Worm (Caenorhabditis elegans): ENCODE results near the gene mib-1.

The mib-1 gene

DNA sequence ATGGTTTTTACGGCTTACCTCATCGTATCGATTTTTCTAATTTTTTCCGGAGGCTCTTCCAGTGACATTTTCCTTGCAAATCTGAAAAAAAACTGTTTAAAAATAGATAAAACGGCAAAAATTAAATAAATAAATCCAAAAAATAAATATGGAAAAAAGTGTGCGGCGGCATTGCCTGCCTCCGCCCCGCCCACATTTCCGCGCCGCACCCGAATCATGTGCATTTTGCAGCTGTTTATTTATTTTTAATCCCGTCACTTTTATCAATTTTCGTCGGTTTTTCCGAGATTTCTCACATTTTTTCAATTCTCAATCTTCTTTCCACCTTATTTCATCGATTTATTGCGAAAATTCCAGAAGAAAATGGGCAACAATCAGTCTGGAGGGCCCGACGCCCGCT, 53.7 kb downstream of the mib-1 start, which contains the start of the genes Y47D3A.14 and aakb-2 (continued):
- TF ChIP-seq elt-1 (tag; optimal IDR thresholded peaks at IDR 0.05; ENCODE audit: borderline replicate concordance, insufficient read depth) (no peak), flh-1 (GFP tag; optimal IDR thresholded peaks at IDR 0.05) (no peak)
